Fruit fly (Drosophila melanogaster) whole organism, adult: ENCODE measurements around the gene AspRS-m.

Experiments used
- CG11617 ChIP-seq: fragments of 200-800 bp; sonication (Bioruptor generic); optimal IDR thresholded peaks from 2 replicates; lab custom pipeline; 2017; ENCODE audit warnings: mild to moderate bottlenecking, missing biosample characterization, missing genetic modification reagents, missing genetic modification characterization
- CG12768 ChIP-seq: fragments of 200-800 bp; sonication (Bioruptor generic); optimal IDR thresholded peaks from 2 replicates; lab custom pipeline; 2017; ENCODE audit warnings: missing biosample characterization, missing genetic modification characterization, mild to moderate bottlenecking, moderate library complexity, missing genetic modification reagents
- CG14711 ChIP-seq: fragments of 200-800 bp; sonication (Bioruptor generic); optimal IDR thresholded peaks from 2 replicates; lab custom pipeline; 2018; ENCODE audit warnings: missing biosample characterization, mild to moderate bottlenecking, missing genetic modification characterization, moderate library complexity
- CG1620 ChIP-seq: fragments of 200-800 bp; sonication (Bioruptor generic); optimal IDR thresholded peaks from 2 replicates; lab custom pipeline; 2016; ENCODE audit warnings: missing biosample characterization, missing genetic modification characterization
- CG33017 ChIP-seq: fragments of 200-800 bp; sonication (Bioruptor generic); optimal IDR thresholded peaks from 2 replicates; lab custom pipeline; 2018; ENCODE audit warnings: missing biosample characterization, mild to moderate bottlenecking, missing genetic modification characterization, moderate library complexity
- CG5204 ChIP-seq: fragments of 200-800 bp; sonication (Bioruptor generic); optimal IDR thresholded peaks from 2 replicates; lab custom pipeline; 2016; ENCODE audit warnings: missing biosample characterization, missing genetic modification characterization
- CG7045 ChIP-seq: fragments of 200-800 bp; sonication (Bioruptor generic); optimal IDR thresholded peaks from 2 replicates; lab custom pipeline; 2017; ENCODE audit warnings: missing biosample characterization, mild to moderate bottlenecking, missing genetic modification characterization
- CG7101 ChIP-seq: fragments of 200-800 bp; sonication (Bioruptor generic); optimal IDR thresholded peaks from 2 replicates; lab custom pipeline; 2018; ENCODE audit warnings: missing biosample characterization, mild to moderate bottlenecking, missing genetic modification characterization, moderate library complexity
- Clk ChIP-seq: fragments of 200-800 bp; sonication (Bioruptor generic); optimal IDR thresholded peaks from 2 replicates; lab custom pipeline; 2017; ENCODE audit warnings: missing biosample characterization, missing genetic modification characterization
- Crg-1 ChIP-seq: fragments of 200-800 bp; sonication (Bioruptor generic); optimal IDR thresholded peaks from 2 replicates; lab custom pipeline; 2016; ENCODE audit warnings: missing biosample characterization, missing genetic modification characterization
- Hr96 ChIP-seq: fragments of 200-800 bp; sonication (Bioruptor generic); optimal IDR thresholded peaks from 2 replicates; lab custom pipeline; 2016; ENCODE audit warnings: missing biosample characterization, missing genetic modification characterization
- Mnt ChIP-seq: fragments of 200-800 bp; sonication (Bioruptor generic); optimal IDR thresholded peaks from 2 replicates; lab custom pipeline; 2016; ENCODE audit warnings: missing biosample characterization, mild to moderate bottlenecking, missing genetic modification characterization
- bab1 ChIP-seq: fragments of 200-800 bp; sonication (Bioruptor generic); optimal IDR thresholded peaks from 3 replicates; lab custom pipeline; 2019; ENCODE audit warnings: missing biosample characterization, mild to moderate bottlenecking, missing genetic modification characterization, moderate library complexity
- cic ChIP-seq: fragments of 200-800 bp; sonication (Bioruptor generic); optimal IDR thresholded peaks from 2 replicates; lab custom pipeline; 2017; ENCODE audit warnings: missing biosample characterization, mild to moderate bottlenecking, missing genetic modification characterization, moderate library complexity
- cnc ChIP-seq, 2 experiments: fragments of >200 bp; optimal IDR thresholded peaks; 2 replicates each; lab custom pipeline; 2017
- kay ChIP-seq: fragments of 200-800 bp; sonication (Bioruptor generic); peaks from one replicate; lab custom pipeline; 2016; ENCODE audit warnings: missing biosample characterization, missing genetic modification characterization, borderline replicate concordance
- ovo ChIP-seq: fragments of 200-800 bp; sonication (Bioruptor generic); optimal IDR thresholded peaks from 2 replicates; lab custom pipeline; 2016; ENCODE audit warnings: missing biosample characterization, missing genetic modification characterization
- pad ChIP-seq: fragments of 200-800 bp; sonication (Bioruptor generic); optimal IDR thresholded peaks from 3 replicates; lab custom pipeline; 2017; ENCODE audit warnings: missing biosample characterization, missing genetic modification characterization, mild to moderate bottlenecking, moderate library complexity, missing genetic modification reagents
- tj ChIP-seq: fragments of 200-800 bp; sonication (Bioruptor generic); optimal IDR thresholded peaks from 3 replicates; lab custom pipeline; 2017; ENCODE audit warnings: missing biosample characterization, mild to moderate bottlenecking, missing genetic modification characterization, moderate library complexity
- toe ChIP-seq: fragments of 200-800 bp; sonication (Bioruptor generic); optimal IDR thresholded peaks from 2 replicates; lab custom pipeline; 2016; ENCODE audit warnings: missing biosample characterization, missing genetic modification characterization

The AspRS-m gene

DNA sequence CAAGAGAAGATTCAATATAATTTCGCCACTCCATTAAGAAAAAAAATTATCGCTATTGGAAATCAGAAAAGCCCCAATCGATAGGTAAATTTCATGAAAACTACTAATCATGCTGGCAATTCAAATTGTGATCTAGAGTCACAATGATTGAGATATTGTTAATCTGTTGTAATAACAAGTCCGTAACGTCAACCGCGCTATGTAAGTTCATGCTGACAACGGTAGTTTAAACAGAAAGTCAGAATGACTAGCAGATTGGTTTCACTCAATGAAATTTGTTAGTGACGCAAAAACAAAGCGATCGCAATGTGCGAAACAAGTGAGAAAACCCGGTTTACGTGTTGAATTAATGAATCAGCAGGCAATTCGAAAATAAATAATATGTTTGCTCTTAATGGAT is 30.3 kb downstream of the AspRS-m start:
- peak in 1 of 2 experiments; percentile 94 for TF ChIP-seq cnc (optimal IDR thresholded peaks at IDR 0.05; lab: Kevin White, UChicago)
- no peak for TF ChIP-seq cic (GFP tag; lab: Kevin White, UChicago)
- no peak for TF ChIP-seq Crg-1 (GFP tag; lab: Kevin White, UChicago)
- peak; percentile 16 for TF ChIP-seq kay (GFP tag; lab: Kevin White, UChicago)

DNA sequence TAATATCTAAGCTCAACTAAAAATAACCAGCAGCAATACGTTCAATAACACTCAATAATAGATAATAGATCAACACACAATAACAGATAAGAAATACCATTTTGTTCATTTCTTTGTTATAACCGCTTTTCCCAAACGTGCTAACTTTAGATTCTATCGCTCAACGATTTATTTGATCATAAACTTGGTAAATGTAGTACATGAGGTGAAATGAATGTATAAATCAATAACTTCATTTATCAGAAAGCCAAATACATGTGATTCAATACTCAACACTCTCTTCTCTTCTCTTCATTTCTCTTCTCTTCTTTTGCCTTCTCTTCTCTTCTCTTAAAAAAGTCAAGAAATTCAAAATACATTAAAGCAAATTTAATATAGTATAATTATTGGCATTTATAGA is 30.8 kb downstream of the AspRS-m start:
- TF ChIP-seq pad (GFP tag; lab: Kevin White, UChicago) = no peak
- TF ChIP-seq CG1620 (GFP tag; lab: Kevin White, UChicago) = no peak
- no peak for TF ChIP-seq cic (GFP tag; lab: Kevin White, UChicago)
- no peak for TF ChIP-seq cnc (optimal IDR thresholded peaks at IDR 0.05; lab: Kevin White, UChicago)
- no peak for TF ChIP-seq CG7101 (tag; lab: Kevin White, UChicago)
- no peak for TF ChIP-seq CG7045 (GFP tag; lab: Kevin White, UChicago)
- no peak for TF ChIP-seq CG11617 (GFP tag; lab: Kevin White, UChicago)
- TF ChIP-seq toe (GFP tag; lab: Kevin White, UChicago) = no peak
- TF ChIP-seq Clk (GFP tag; lab: Kevin White, UChicago) = no peak
- TF ChIP-seq tj (GFP tag; lab: Kevin White, UChicago) = no peak
- no peak for TF ChIP-seq CG33017
- TF ChIP-seq Mnt (GFP tag; lab: Kevin White, UChicago) = no peak
- no peak for TF ChIP-seq ovo (GFP tag; lab: Kevin White, UChicago)
- TF ChIP-seq Crg-1 (GFP tag; lab: Kevin White, UChicago) = no peak
- TF ChIP-seq Hr96 = no peak
- no peak for TF ChIP-seq kay (GFP tag; lab: Kevin White, UChicago)
- TF ChIP-seq CG14711 = no peak
- no peak for TF ChIP-seq CG12768 (GFP tag; lab: Kevin White, UChicago)

DNA sequence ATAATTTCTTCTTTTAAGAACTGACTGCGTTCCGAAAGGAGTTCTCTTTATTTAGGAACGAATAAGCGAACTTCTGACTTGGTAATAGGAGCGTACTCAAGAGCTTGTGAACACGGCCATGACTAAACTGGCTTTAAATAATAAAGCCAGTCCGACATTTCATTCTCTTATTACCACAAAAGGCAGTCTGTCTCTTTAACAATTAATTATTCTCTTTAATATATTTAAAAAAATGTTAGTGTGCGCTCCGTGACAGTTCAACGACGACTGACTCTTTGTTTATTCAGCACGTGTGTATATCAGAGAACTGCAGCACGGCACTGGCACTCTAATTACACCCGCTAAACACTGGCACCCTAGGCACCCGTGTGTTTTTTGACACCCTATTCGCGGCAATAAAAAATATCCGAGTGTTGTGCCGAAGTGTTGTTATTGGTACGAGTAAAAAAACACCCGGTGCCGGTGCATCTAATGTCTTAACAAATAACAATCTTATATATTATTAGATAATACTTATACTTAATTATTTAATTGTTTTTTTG is 31.7 kb downstream of the AspRS-m start, which contains the start of gene CG31809:
Gene CG31809 (minus strand): TSS at position 249 of the 542 bp plus-strand sequence.
- TF ChIP-seq CG12768 (GFP tag; lab: Kevin White, UChicago) = peak; percentile 9
- TF ChIP-seq CG7101 (tag; lab: Kevin White, UChicago) = no peak
- TF ChIP-seq kay (GFP tag; lab: Kevin White, UChicago) = peak; percentile 74
- no peak for TF ChIP-seq tj (GFP tag; lab: Kevin White, UChicago)

DNA sequence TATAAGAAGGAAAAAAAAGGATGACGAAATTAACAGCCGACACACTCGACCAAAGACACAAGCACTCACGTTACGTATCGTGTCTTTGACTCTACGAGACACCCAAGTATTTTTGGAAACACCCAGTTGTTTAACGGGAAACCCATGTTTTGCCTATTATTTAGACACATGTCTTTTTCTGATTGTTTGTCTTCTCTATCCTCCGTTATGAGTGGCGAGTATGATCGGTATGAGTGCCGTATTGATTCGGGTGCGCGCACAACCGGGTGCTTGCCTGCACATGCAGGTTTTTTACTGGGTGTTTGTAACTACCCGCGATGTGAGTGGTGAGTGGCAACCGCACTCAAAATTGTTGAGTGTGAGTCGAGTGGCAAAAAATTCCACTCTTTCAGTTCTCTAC is 32.2 kb downstream of the AspRS-m start:
- TF ChIP-seq CG7045 (GFP tag; lab: Kevin White, UChicago) (no peak), ovo (GFP tag; lab: Kevin White, UChicago) (no peak), CG7101 (tag; lab: Kevin White, UChicago) (no peak), CG1620 (GFP tag; lab: Kevin White, UChicago) (no peak), Clk (GFP tag; lab: Kevin White, UChicago) (no peak), toe (GFP tag; lab: Kevin White, UChicago) (no peak), CG12768 (GFP tag; lab: Kevin White, UChicago) (no peak), bab1 (GFP tag; lab: Kevin White, UChicago) (no peak)

DNA sequence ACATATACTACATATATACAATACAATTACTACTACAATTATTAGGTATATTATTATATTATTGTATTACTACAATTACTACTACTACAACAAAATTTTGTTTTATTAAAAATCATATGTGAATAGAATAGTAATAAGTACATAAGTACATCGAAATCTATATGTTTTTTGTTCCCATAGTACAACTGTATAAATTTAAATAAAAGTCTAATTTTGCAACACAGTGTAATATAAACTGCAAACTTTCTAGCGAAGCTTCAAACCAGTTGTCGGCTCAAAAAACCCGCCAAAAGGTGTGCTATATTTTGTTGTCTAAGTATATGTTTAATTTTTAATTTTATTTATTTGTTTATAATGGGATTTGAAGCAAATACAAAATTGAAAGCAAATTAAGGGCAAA is 32.7 kb downstream of the AspRS-m start:
- TF ChIP-seq toe (GFP tag; lab: Kevin White, UChicago) (no peak), tj (GFP tag; lab: Kevin White, UChicago) (no peak), CG1620 (GFP tag; lab: Kevin White, UChicago) (no peak), Mnt (GFP tag; lab: Kevin White, UChicago) (no peak), Hr96 (no peak), CG14711 (no peak), CG33017 (no peak), kay (GFP tag; lab: Kevin White, UChicago) (no peak), CG12768 (GFP tag; lab: Kevin White, UChicago) (no peak), ovo (GFP tag; lab: Kevin White, UChicago) (no peak), Crg-1 (GFP tag; lab: Kevin White, UChicago) (no peak), CG7045 (GFP tag; lab: Kevin White, UChicago) (no peak), CG11617 (GFP tag; lab: Kevin White, UChicago) (no peak), CG7101 (tag; lab: Kevin White, UChicago) (no peak), pad (GFP tag; lab: Kevin White, UChicago) (no peak), Clk (GFP tag; lab: Kevin White, UChicago) (no peak), cic (GFP tag; lab: Kevin White, UChicago) (no peak), bab1 (GFP tag; lab: Kevin White, UChicago) (no peak)

DNA sequence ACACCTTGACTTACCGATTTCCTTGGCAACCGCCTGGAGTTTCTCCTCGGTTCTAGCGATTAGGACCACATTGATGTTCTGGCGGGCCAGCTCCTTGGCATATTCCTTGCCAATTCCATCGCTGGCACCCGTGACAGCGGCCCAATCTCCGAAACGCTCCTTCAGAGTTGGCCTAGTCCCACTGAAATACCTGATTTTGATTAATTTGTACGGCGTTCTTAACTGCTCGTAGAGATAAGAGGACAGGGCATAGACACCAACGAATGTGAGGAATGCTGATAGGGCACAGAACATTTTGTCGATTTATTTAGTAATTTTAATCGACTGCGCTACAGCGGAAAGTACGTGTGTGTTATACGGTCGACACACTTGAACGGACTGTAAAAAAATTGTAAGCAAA is 34.2 kb downstream of the AspRS-m start, which contains the start of gene CG6012:
Gene CG6012 (minus strand): TSS at position 364 of the 400 bp plus-strand sequence.
- TF ChIP-seq tj (GFP tag; lab: Kevin White, UChicago) (no peak), toe (GFP tag; lab: Kevin White, UChicago) (no peak), kay (GFP tag; lab: Kevin White, UChicago) (no peak), CG7101 (tag; lab: Kevin White, UChicago) (no peak), CG11617 (GFP tag; lab: Kevin White, UChicago) (no peak), cic (GFP tag; lab: Kevin White, UChicago) (peak; percentile 11), CG5204 (GFP tag; lab: Kevin White, UChicago) (no peak), CG1620 (GFP tag; lab: Kevin White, UChicago) (no peak)
